Fruit fly (Drosophila melanogaster) whole organism: ENCODE measurements around the gene heix.

Experiments
- CG8478 ChIP-seq: fragments of >200 bp; optimal IDR thresholded peaks from 2 replicates; lab custom pipeline; 2018; ENCODE audit warnings: inconsistent platforms
- Dll ChIP-seq: fragments of >200 bp; optimal IDR thresholded peaks from 2 replicates; lab custom pipeline; 2017
- EcR ChIP-seq, 2 experiments: fragments of >200 bp; optimal IDR thresholded peaks; 2 replicates each; lab custom pipeline; 2017; ENCODE audit warnings: missing biosample characterization in 2 of 2, missing genetic modification characterization in 2 of 2, missing genetic modification reagents in 2 of 2
- usp ChIP-seq: fragments of >200 bp; optimal IDR thresholded peaks from 2 replicates; lab custom pipeline; 2017; ENCODE audit warnings: missing biosample characterization, missing genetic modification characterization, mixed read lengths

DNA sequence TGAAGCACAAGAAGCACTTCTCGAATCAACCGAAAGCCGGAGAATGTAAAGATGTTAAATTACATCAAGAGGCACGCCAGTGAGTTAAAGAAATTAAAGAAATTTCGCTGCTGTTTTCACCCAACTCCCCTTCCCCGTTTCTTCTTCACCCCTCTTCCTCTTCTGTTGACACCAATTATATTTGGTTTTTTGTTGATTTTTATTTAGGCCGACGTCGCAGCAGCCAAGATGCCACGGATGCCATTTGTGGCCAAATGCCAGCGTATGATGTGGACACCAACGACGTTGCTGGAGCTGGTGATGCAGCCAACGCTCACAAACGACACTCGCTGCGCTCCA is 11.3 kb downstream of the heix start:
- TF ChIP-seq Dll (lab: Kevin White, UChicago): no peak
- TF ChIP-seq CG8478 (lab: Kevin White, UChicago): no peak
- TF ChIP-seq usp (GFP tag; lab: Kevin White, UChicago): no peak
- no peak for TF ChIP-seq EcR (GFP tag; optimal IDR thresholded peaks at IDR 0.05; lab: Kevin White, UChicago)
